Worm (Caenorhabditis elegans): ENCODE measurements around the gene Y116F11B.2.

ce11 chrV:19754331-19754730 is 46.6 kb downstream of the Y116F11B.2 start:
- TF ChIP-seq lin-13 (GFP tag; optimal IDR thresholded peaks at IDR 0.05) (no peak), nhr-237 (tag; optimal IDR thresholded peaks at IDR 0.05) (no peak), unc-39 (tag; optimal IDR thresholded peaks at IDR 0.05) (no peak), nhr-11 (tag; optimal IDR thresholded peaks at IDR 0.05) (no peak), dmd-4 (tag; optimal IDR thresholded peaks at IDR 0.05) (no peak), egl-27 (tag; optimal IDR thresholded peaks at IDR 0.05) (no peak), snpc-4 (tag; optimal IDR thresholded peaks at IDR 0.05) (no peak), nhr-25 (tag; optimal IDR thresholded peaks at IDR 0.05) (no peak), fos-1 (tag; optimal IDR thresholded peaks at IDR 0.05) (no peak), ceh-82 (tag; optimal IDR thresholded peaks at IDR 0.05) (no peak), ama-1 (optimal IDR thresholded peaks at IDR 0.05) (no peak)

Measured in whole organism, L2 larva.